Fruit fly (Drosophila melanogaster): ENCODE data around the gene CG44194.

- TF ChIP-seq CG34406 (GFP tag; optimal IDR thresholded peaks at IDR 0.05) (no peak), CG15336 (GFP tag; IDR thresholded peaks at IDR 0.05) (no peak), Eip75B (GFP tag; optimal IDR thresholded peaks at IDR 0.05) (no peak), Smox (GFP tag; optimal IDR thresholded peaks at IDR 0.05) (no peak), CG6163 (GFP tag; IDR thresholded peaks at IDR 0.05) (no peak), Lpt (GFP tag; optimal IDR thresholded peaks at IDR 0.05) (no peak), Blimp-1 (GFP tag; optimal IDR thresholded peaks at IDR 0.05) (no peak), CG11902 (GFP tag; optimal IDR thresholded peaks at IDR 0.05) (no peak), lz (GFP tag; optimal IDR thresholded peaks at IDR 0.05) (no peak), CG16779 (tag; optimal IDR thresholded peaks at IDR 0.05) (no peak), CG6854 (GFP tag; optimal IDR thresholded peaks at IDR 0.05) (no peak), OdsH (GFP tag; optimal IDR thresholded peaks at IDR 0.05) (no peak)
Measured at dm6 chr3R:12980628-12981219, 16.8 kb downstream of the CG44194 start, which contains the start of gene Paip2.

All from whole organism, prepupa.